Fruit fly (Drosophila melanogaster): ENCODE measurements around the gene Cyp4d2.

The Cyp4d2 gene

DNA sequence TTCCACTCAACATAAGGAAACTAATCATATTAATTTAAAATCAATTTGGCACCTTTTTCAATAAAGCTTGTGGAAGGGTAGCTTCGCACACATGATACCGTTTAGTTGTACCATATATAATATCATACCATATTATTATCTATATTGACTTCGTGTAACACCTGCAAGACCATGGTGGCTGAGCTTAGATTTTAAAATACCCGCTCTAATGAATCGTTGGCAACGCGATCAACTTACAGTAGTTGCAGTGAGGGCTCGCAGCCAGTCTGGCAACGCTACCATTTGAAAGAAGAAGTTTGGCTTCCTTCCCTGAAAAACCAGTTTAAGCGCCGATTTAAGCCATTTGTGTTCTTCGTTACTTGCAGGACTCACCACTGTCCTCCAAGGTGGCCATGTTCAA, 5.4 kb upstream of the Cyp4d2 start (continued):
- TF ChIP-seq CG1603 (tag; optimal IDR thresholded peaks at IDR 0.05) (peak; percentile 11), Deaf1 (tag; optimal IDR thresholded peaks at IDR 0.05) (no peak), Hmr (GFP tag; optimal IDR thresholded peaks at IDR 0.05) (no peak), dysf (GFP tag; IDR thresholded peaks at IDR 0.05) (no peak), trem (tag; optimal IDR thresholded peaks at IDR 0.05) (peak; percentile 28), CG1792 (GFP tag; optimal IDR thresholded peaks at IDR 0.05) (no peak), chif (GFP tag; optimal IDR thresholded peaks at IDR 0.05) (no peak), Meics (GFP tag; optimal IDR thresholded peaks at IDR 0.05) (no peak), nau (GFP tag; optimal IDR thresholded peaks at IDR 0.05) (no peak), ap (GFP tag; IDR thresholded peaks at IDR 0.05) (no peak), bbx (GFP tag; IDR thresholded peaks at IDR 0.05; ENCODE audit: partially characterized antibody) (no peak), gce (GFP tag; IDR thresholded peaks at IDR 0.05) (no peak), Med (GFP tag) (peak; percentile 19), tin (GFP tag; optimal IDR thresholded peaks at IDR 0.05) (no peak), CG12942 (GFP tag; optimal IDR thresholded peaks at IDR 0.05) (no peak), ERR (GFP tag; optimal IDR thresholded peaks at IDR 0.05) (no peak), sens (GFP tag) (peak; percentile 9), zf30C (GFP tag; optimal IDR thresholded peaks at IDR 0.05) (no peak), CG4854 (GFP tag; optimal IDR thresholded peaks at IDR 0.05) (peak; percentile 70), CG10431 (GFP tag; optimal IDR thresholded peaks at IDR 0.05) (no peak), CG16813 (GFP tag; IDR thresholded peaks at IDR 0.05; ENCODE audit: partially characterized antibody) (no peak), ara (GFP tag; IDR thresholded peaks at IDR 0.05) (no peak), CG7839 (tag; optimal IDR thresholded peaks at IDR 0.05) (no peak), CG13296 (GFP tag; optimal IDR thresholded peaks at IDR 0.05) (no peak), B-H2 (GFP tag; optimal IDR thresholded peaks at IDR 0.05) (no peak), CG8089 (GFP tag; optimal IDR thresholded peaks at IDR 0.05) (no peak), CG17361 (GFP tag; IDR thresholded peaks at IDR 0.05) (no peak), jigr1 (GFP tag; IDR thresholded peaks at IDR 0.05) (no peak), lilli (GFP tag; optimal IDR thresholded peaks at IDR 0.05) (no peak), CG6683 (GFP tag; optimal IDR thresholded peaks at IDR 0.05) (no peak), pzg (GFP tag; optimal IDR thresholded peaks at IDR 0.05) (peak; percentile 51), H15 (GFP tag; IDR thresholded peaks at IDR 0.05) (no peak), Lpt (GFP tag; optimal IDR thresholded peaks at IDR 0.05) (no peak), fd64A (GFP tag; optimal IDR thresholded peaks at IDR 0.05) (no peak), Sin3A (optimal IDR thresholded peaks at IDR 0.05) (peak; percentile 75), CG11560 (tag; IDR thresholded peaks at IDR 0.05) (no peak), CG18764 (GFP tag; optimal IDR thresholded peaks at IDR 0.05) (no peak), BEAF-32 (GFP tag; optimal IDR thresholded peaks at IDR 0.05) (peak; percentile 30), hkb (optimal IDR thresholded peaks at IDR 0.05) (peak; percentile 41), hkb (GFP tag; IDR thresholded peaks at IDR 0.05) (no peak), Sox100B (GFP tag; optimal IDR thresholded peaks at IDR 0.05) (no peak), pnt (GFP tag; optimal IDR thresholded peaks at IDR 0.05) (no peak), CG9876 (GFP tag; optimal IDR thresholded peaks at IDR 0.05) (no peak), Sry-δ (GFP tag; optimal IDR thresholded peaks at IDR 0.05) (peak; percentile 27), tx (GFP tag; optimal IDR thresholded peaks at IDR 0.05) (no peak), CG5953 (GFP tag; IDR thresholded peaks at IDR 0.05) (no peak), CG14860 (GFP tag; IDR thresholded peaks at IDR 0.05; ENCODE audit: partially characterized antibody) (no peak), Dp (GFP tag; optimal IDR thresholded peaks at IDR 0.05) (peak; percentile 82), CG17829 (tag; optimal IDR thresholded peaks at IDR 0.05) (no peak), CG15514 (GFP tag; optimal IDR thresholded peaks at IDR 0.05) (peak; percentile 12), phol (tag; optimal IDR thresholded peaks at IDR 0.05) (no peak), CG6854 (GFP tag; optimal IDR thresholded peaks at IDR 0.05) (no peak), CG2129 (GFP tag; IDR thresholded peaks at IDR 0.05; ENCODE audit: partially characterized antibody) (no peak)

Data from whole organism, embryonic.